Worm (Caenorhabditis elegans) whole organism, L3 larva: Measurements from ENCODE around the gene T26C5.5.

Experiments used
- ama-1 ChIP-seq: fragments of 150-350 bp; optimal IDR thresholded peaks from 2 replicates; lab custom pipeline; 2018
- nfya-1 ChIP-seq: sonication (generic microtip); optimal IDR thresholded peaks from 2 replicates; lab custom pipeline; 2017; ENCODE audit warnings: missing genetic modification characterization, mild to moderate bottlenecking, missing compliant biosample characterization, antibody characterized with exemption, moderate library complexity; ENCODE audit not compliant: insufficient read depth
- pha-4 ChIP-seq: fragments of 150-350 bp; optimal IDR thresholded peaks from 2 replicates; lab custom pipeline; 2014; ENCODE audit warnings: missing biosample characterization, missing genetic modification reagents, missing genetic modification characterization
- pqm-1 ChIP-seq: fragments of 150-350 bp; optimal IDR thresholded peaks from 2 replicates; lab custom pipeline; 2017; ENCODE audit warnings: missing biosample characterization, missing genetic modification characterization, inconsistent platforms
- zag-1 ChIP-seq: fragments of 150-350 bp; optimal IDR thresholded peaks from 2 replicates; lab custom pipeline; 2014; ENCODE audit warnings: missing biosample characterization, missing genetic modification characterization

ce11 chrII:9242804-9243203 is 3.7 kb downstream of the T26C5.5 start:
- TF ChIP-seq pha-4 (tag; lab: Kevin White, UChicago) (peak; percentile 94), nfya-1 (tag; lab: Kevin White, UChicago) (peak; percentile 54), zag-1 (tag; lab: Kevin White, UChicago) (no peak), ama-1 (lab: Kevin White, UChicago) (peak; percentile 24), pqm-1 (tag; lab: Kevin White, UChicago) (no peak)
